Worm (Caenorhabditis elegans): ENCODE results near the gene nhr-131.

DNA sequence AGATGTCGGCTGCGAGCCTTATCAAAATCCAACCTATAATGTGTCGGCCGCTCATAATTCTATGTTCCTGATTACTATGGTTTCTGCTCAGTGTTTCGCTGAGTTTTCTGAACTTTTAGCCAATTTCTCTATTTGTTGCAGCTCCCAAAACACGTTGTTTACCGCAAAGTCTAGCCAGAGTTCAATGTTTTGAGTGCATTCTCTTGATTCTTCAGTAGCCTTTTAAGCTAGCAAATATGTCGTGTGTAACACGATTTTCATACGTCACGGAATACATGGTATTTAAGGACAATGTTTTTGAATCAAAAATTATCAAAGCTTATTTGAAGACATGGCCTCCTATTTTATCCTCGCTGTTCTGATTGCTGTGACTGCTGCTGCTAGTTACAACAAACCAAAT is 11.0 kb downstream of the nhr-131 start, which contains the start of gene srlf-19:
- TF ChIP-seq lin-11 (tag; optimal IDR thresholded peaks at IDR 0.05) = no peak
- TF ChIP-seq ama-1 (optimal IDR thresholded peaks at IDR 0.05) = no peak
- TF ChIP-seq ceh-34 (tag; optimal IDR thresholded peaks at IDR 0.05) = no peak
- no peak for TF ChIP-seq ceh-24 (tag; optimal IDR thresholded peaks at IDR 0.05)
- TF ChIP-seq nfya-1 (tag; optimal IDR thresholded peaks at IDR 0.05) = no peak
